Worm (Caenorhabditis elegans): ENCODE measurements around the gene bath-44.

ce11 chrII:7413275-7413674 lies 18.5 kb downstream of the bath-44 start:
- TF ChIP-seq ztf-11 (tag; optimal IDR thresholded peaks at IDR 0.05) (no peak), fkh-2 (tag; optimal IDR thresholded peaks at IDR 0.05) (no peak), ceh-82 (tag; optimal IDR thresholded peaks at IDR 0.05) (no peak), elt-3 (tag; optimal IDR thresholded peaks at IDR 0.05) (peak in 2 of 3 experiments; percentile 57 to 83), R02D3.7 (tag; optimal IDR thresholded peaks at IDR 0.05) (no peak), nhr-11 (tag; optimal IDR thresholded peaks at IDR 0.05) (no peak)
